Worm (Caenorhabditis elegans) whole organism, L1 larva: ENCODE data around the gene C33F10.11.

Source experiments
- C04F5.9 ChIP-seq: sonication (generic microtip); optimal IDR thresholded peaks from 2 replicates; lab custom pipeline; 2016; ENCODE audit warnings: missing genetic modification characterization, missing compliant biosample characterization
- C16A3.4 ChIP-seq: fragments of 150-350 bp; optimal IDR thresholded peaks from 2 replicates; lab custom pipeline; 2014; ENCODE audit warnings: missing biosample characterization, missing genetic modification characterization
- Y116A8C.19 ChIP-seq: sonication (generic microtip); optimal IDR thresholded peaks from 2 replicates; lab custom pipeline; 2016; ENCODE audit warnings: missing compliant biosample characterization, missing genetic modification characterization, borderline replicate concordance
- aha-1 ChIP-seq: fragments of 150-350 bp; optimal IDR thresholded peaks from 2 replicates; lab custom pipeline; 2014; ENCODE audit warnings: missing biosample characterization, missing genetic modification characterization
- alr-1 ChIP-seq: fragments of 200-800 bp; sonication (Bioruptor generic); optimal IDR thresholded peaks from 2 replicates; lab custom pipeline; 2018; ENCODE audit warnings: borderline replicate concordance, mild to moderate bottlenecking, missing genetic modification characterization, missing compliant biosample characterization
- ama-1 ChIP-seq: fragments of 150-350 bp; optimal IDR thresholded peaks from 2 replicates; lab custom pipeline; 2014
- blmp-1 ChIP-seq: fragments of 150-350 bp; optimal IDR thresholded peaks from 2 replicates; lab custom pipeline; 2014; ENCODE audit warnings: missing biosample characterization, missing genetic modification characterization
- ceh-63 ChIP-seq: fragments of 200-800 bp; sonication (Bioruptor generic); optimal IDR thresholded peaks from 2 replicates; lab custom pipeline; 2018; ENCODE audit warnings: mild to moderate bottlenecking, missing genetic modification characterization, missing compliant biosample characterization
- ceh-88 ChIP-seq: fragments of 200-800 bp; sonication (Bioruptor generic); IDR thresholded peaks from 2 replicates; pipeline ENCODE4 v1.3.6; 2022; ENCODE audit warnings: missing genetic modification characterization, missing compliant biosample characterization
- ceh-90 ChIP-seq: sonication (generic microtip); optimal IDR thresholded peaks from 2 replicates; lab custom pipeline; 2016; ENCODE audit warnings: missing genetic modification characterization, missing compliant biosample characterization
- dsc-1 ChIP-seq: sonication (generic microtip); optimal IDR thresholded peaks from 2 replicates; lab custom pipeline; 2016; ENCODE audit warnings: mild to moderate bottlenecking, missing genetic modification characterization, missing compliant biosample characterization
- efl-1 ChIP-seq, 4 experiments: fragments of 150-350 bp; optimal IDR thresholded peaks in 3 of 4; peaks in 1 of 4; 1 replicate in 1 of 4; 2 replicates in 3 of 4; lab custom pipeline; 2014; ENCODE audit warnings: missing biosample characterization in 2 of 4, missing genetic modification characterization in 2 of 4, missing genetic modification reagents in 2 of 4
- efl-3 ChIP-seq: fragments of 200-800 bp; sonication (Bioruptor generic); optimal IDR thresholded peaks from 2 replicates; lab custom pipeline; 2018; ENCODE audit warnings: mild to moderate bottlenecking, missing genetic modification characterization, missing compliant biosample characterization
- elt-2 ChIP-seq: sonication (generic microtip); optimal IDR thresholded peaks from 2 replicates; lab custom pipeline; 2016; ENCODE audit warnings: missing genetic modification characterization, mild to moderate bottlenecking, inconsistent platforms, missing compliant biosample characterization, missing genetic modification reagents
- fkh-10 ChIP-seq: sonication (generic microtip); optimal IDR thresholded peaks from 2 replicates; lab custom pipeline; 2017; ENCODE audit warnings: missing biosample characterization, missing genetic modification reagents, missing genetic modification characterization
- fkh-4 ChIP-seq: sonication (generic microtip); optimal IDR thresholded peaks from 2 replicates; lab custom pipeline; 2016; ENCODE audit warnings: missing compliant biosample characterization, missing genetic modification characterization, borderline replicate concordance
- hlh-17 ChIP-seq: fragments of 200-800 bp; sonication (Bioruptor generic); optimal IDR thresholded peaks from 2 replicates; lab custom pipeline; 2018; ENCODE audit warnings: missing genetic modification characterization, mild to moderate bottlenecking, missing compliant biosample characterization, moderate library complexity, borderline replicate concordance
- hlh-4 ChIP-seq: sonication (generic microtip); optimal IDR thresholded peaks from 2 replicates; lab custom pipeline; 2016; ENCODE audit warnings: mild to moderate bottlenecking, missing genetic modification characterization, missing compliant biosample characterization
- jun-1 ChIP-seq: fragments of 150-350 bp; optimal IDR thresholded peaks from 2 replicates; lab custom pipeline; 2014; ENCODE audit warnings: missing biosample characterization, missing genetic modification reagents, missing genetic modification characterization
- lin-13 ChIP-seq: fragments of 150-350 bp; optimal IDR thresholded peaks from 2 replicates; lab custom pipeline; 2014; ENCODE audit warnings: missing biosample characterization, missing genetic modification reagents, missing genetic modification characterization
- lin-14 ChIP-seq: fragments of 200-800 bp; sonication (Bioruptor generic); optimal IDR thresholded peaks from 2 replicates; lab custom pipeline; 2018; ENCODE audit warnings: mild to moderate bottlenecking, missing genetic modification characterization, moderate library complexity, missing compliant biosample characterization
- lin-15B ChIP-seq: fragments of 150-350 bp; sonication (generic microtip); optimal IDR thresholded peaks from 3 replicates; lab custom pipeline; 2014; ENCODE audit warnings: missing biosample characterization, missing genetic modification characterization
- lin-39 ChIP-seq: fragments of 150-350 bp; optimal IDR thresholded peaks from 2 replicates; lab custom pipeline; 2014; ENCODE audit warnings: missing biosample characterization, missing genetic modification reagents, missing genetic modification characterization
- lir-3 ChIP-seq: sonication (generic microtip); optimal IDR thresholded peaks from 2 replicates; lab custom pipeline; 2016; ENCODE audit warnings: mild to moderate bottlenecking, missing genetic modification characterization, moderate library complexity, missing compliant biosample characterization; ENCODE audit not compliant: poor library complexity
- lsy-2 ChIP-seq, 2 experiments: fragments of 150-350 bp; optimal IDR thresholded peaks; 2 replicates each; lab custom pipeline; 2014; ENCODE audit warnings: missing biosample characterization in 2 of 2, missing genetic modification characterization in 2 of 2
- mab-9 ChIP-seq: fragments of 200-800 bp; sonication (Bioruptor generic); IDR thresholded peaks from 2 replicates; pipeline ENCODE4 v1.3.6; 2022; ENCODE audit warnings: missing genetic modification reagents, missing genetic modification characterization, missing compliant biosample characterization
- mdl-1 ChIP-seq, 2 experiments: fragments of 150-350 bp; optimal IDR thresholded peaks; 2 replicates each; lab custom pipeline; 2014 to 2017; ENCODE audit warnings: missing biosample characterization in 2 of 2, missing genetic modification characterization in 2 of 2, inconsistent platforms in 1 of 2
- mep-1 ChIP-seq: fragments of 150-350 bp; optimal IDR thresholded peaks from 2 replicates; lab custom pipeline; 2014; ENCODE audit warnings: missing biosample characterization, missing genetic modification characterization
- nhr-11 ChIP-seq: fragments of 150-350 bp; optimal IDR thresholded peaks from 2 replicates; lab custom pipeline; 2014; ENCODE audit warnings: missing biosample characterization, missing genetic modification characterization
- nhr-20 ChIP-seq: sonication (generic microtip); optimal IDR thresholded peaks from 2 replicates; lab custom pipeline; 2016; ENCODE audit warnings: mild to moderate bottlenecking, missing genetic modification characterization, missing compliant biosample characterization
- nhr-237 ChIP-seq: fragments of 150-350 bp; optimal IDR thresholded peaks from 2 replicates; lab custom pipeline; 2014; ENCODE audit warnings: missing biosample characterization, missing genetic modification characterization
- nhr-28 ChIP-seq: fragments of 150-350 bp; optimal IDR thresholded peaks from 2 replicates; lab custom pipeline; 2014; ENCODE audit warnings: missing biosample characterization, missing genetic modification characterization
- nhr-47 ChIP-seq: sonication (generic microtip); optimal IDR thresholded peaks from 2 replicates; lab custom pipeline; 2016; ENCODE audit warnings: mild to moderate bottlenecking, missing genetic modification characterization, moderate library complexity, missing compliant biosample characterization
- nhr-77 ChIP-seq: fragments of 150-350 bp; optimal IDR thresholded peaks from 2 replicates; lab custom pipeline; 2014; ENCODE audit warnings: missing biosample characterization, missing genetic modification characterization
- nhr-84 ChIP-seq: sonication (generic microtip); optimal IDR thresholded peaks from 2 replicates; lab custom pipeline; 2017; ENCODE audit warnings: missing biosample characterization, missing genetic modification characterization
- nhr-90 ChIP-seq: sonication (generic microtip); optimal IDR thresholded peaks from 2 replicates; lab custom pipeline; 2016; ENCODE audit warnings: mild to moderate bottlenecking, missing genetic modification characterization, missing compliant biosample characterization; ENCODE audit not compliant: poor library complexity
- pag-3 ChIP-seq: sonication (generic microtip); optimal IDR thresholded peaks from 2 replicates; lab custom pipeline; 2017; ENCODE audit warnings: missing genetic modification characterization, mild to moderate bottlenecking, missing compliant biosample characterization, antibody characterized with exemption, borderline replicate concordance; ENCODE audit not compliant: insufficient read depth
- pqm-1 ChIP-seq: sonication (generic microtip); optimal IDR thresholded peaks from 3 replicates; lab custom pipeline; 2017; ENCODE audit warnings: missing biosample characterization, missing genetic modification characterization
- rnt-1 ChIP-seq: sonication (generic microtip); optimal IDR thresholded peaks from 2 replicates; lab custom pipeline; 2016; ENCODE audit warnings: mild to moderate bottlenecking, missing genetic modification characterization, moderate library complexity, missing compliant biosample characterization
- skn-1 ChIP-seq: fragments of 150-350 bp; optimal IDR thresholded peaks from 2 replicates; lab custom pipeline; 2014; ENCODE audit warnings: missing biosample characterization, missing genetic modification characterization
- sptf-1 ChIP-seq: fragments of 150-350 bp; optimal IDR thresholded peaks from 2 replicates; lab custom pipeline; 2014; ENCODE audit warnings: missing biosample characterization, missing genetic modification characterization
- unc-30 ChIP-seq: sonication (generic microtip); optimal IDR thresholded peaks from 2 replicates; lab custom pipeline; 2017; ENCODE audit warnings: missing biosample characterization, missing genetic modification characterization
- unc-62 ChIP-seq: fragments of 150-350 bp; optimal IDR thresholded peaks from 2 replicates; lab custom pipeline; 2014; ENCODE audit warnings: missing biosample characterization, missing genetic modification reagents, missing genetic modification characterization
- unc-86 ChIP-seq: sonication (generic microtip); optimal IDR thresholded peaks from 2 replicates; lab custom pipeline; 2016; ENCODE audit warnings: missing genetic modification characterization, missing compliant biosample characterization
- unc-98 ChIP-seq: fragments of 200-800 bp; sonication (Bioruptor generic); IDR thresholded peaks from 2 replicates; pipeline ENCODE4 v1.3.6; 2022; ENCODE audit warnings: missing genetic modification characterization, missing compliant biosample characterization

C33F10.11 gene

DNA sequence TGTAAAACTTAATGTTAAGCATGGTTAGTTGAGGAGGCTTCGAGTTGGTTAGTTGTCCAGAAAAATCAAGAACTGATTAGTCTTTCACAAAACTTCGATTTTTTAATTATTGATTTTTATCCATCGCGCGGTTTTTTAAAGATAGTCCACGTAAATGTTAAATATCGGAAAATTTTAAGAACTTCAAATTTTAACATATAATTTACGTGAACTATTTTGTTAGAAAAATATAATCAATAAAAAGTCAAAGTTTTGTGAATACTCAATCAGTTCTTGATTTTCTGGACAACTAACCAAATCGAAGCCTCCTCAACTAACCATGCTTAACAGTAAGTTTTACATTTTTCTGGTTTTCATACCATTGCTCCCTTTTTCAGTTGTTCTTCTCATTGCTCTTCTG, at the start of gene C33F10.11, which contains the start of gene C33F10.1:
C33F10.11 (minus strand) TSS at position 101 of the 400 bp plus-strand sequence.
C33F10.1 (plus strand) TSS at position 263 of the 400 bp plus-strand sequence.
- TF ChIP-seq unc-98 (GFP tag; lab: Robert Waterston, UW) (no peak), Y116A8C.19 (tag; lab: Kevin White, UChicago) (no peak), hlh-17 (GFP tag; lab: Kevin White, UChicago) (no peak), nhr-20 (no peak), skn-1 (tag; lab: Kevin White, UChicago) (no peak), C16A3.4 (tag; lab: Kevin White, UChicago) (no peak), ama-1 (lab: Kevin White, UChicago) (no peak), rnt-1 (tag; lab: Kevin White, UChicago) (no peak), C04F5.9 (no peak), lin-14 (GFP tag; lab: Kevin White, UChicago) (no peak)

DNA sequence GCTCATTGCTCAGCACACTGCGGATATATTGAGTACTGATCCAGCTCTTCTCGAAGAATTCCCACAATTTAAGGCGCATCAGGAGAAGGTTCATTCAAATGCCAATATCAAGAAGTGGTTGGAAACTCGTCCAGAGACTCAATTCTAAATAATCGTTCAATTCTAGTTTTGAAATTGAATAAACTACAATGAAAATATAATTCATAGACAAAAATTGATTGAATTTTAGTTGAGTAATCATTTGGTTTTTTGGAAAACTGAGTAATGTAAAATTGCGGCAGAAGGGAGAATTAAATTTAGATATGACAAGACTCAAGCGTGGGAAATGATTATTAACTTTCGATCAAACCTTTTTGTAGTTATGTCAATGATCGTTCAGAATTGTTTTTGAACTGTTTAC, 49.7 kb upstream of the C33F10.11 start:
- no peak for TF ChIP-seq efl-1 (optimal IDR thresholded peaks at IDR 0.05; lab: Kevin White, UChicago)
- peak in 1 of 2 experiments; percentile 52 for TF ChIP-seq efl-1 (GFP tag; optimal IDR thresholded peaks at IDR 0.05 in 1 of 2; lab: Kevin White, UChicago)
- no peak for TF ChIP-seq alr-1

DNA sequence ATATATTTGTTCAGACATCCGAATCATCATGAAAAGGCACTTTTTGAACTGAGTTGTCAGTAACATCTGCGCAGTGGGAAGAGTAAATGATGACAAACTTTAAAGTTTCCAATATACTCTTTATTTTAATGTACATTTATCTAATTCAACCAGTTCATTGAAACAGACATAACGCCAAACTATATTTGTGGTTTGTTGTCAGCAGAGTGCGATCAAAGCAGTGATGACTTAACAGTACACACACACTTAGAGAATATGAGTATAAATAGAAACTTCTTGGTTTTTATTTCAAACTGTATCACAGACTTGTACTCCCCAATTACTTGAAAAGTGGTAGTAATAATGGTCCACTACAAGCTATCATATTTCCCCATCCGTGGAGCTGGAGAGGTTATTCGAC, 48.8 kb upstream of the C33F10.11 start, which contains the start of gene gst-8:
gst-8 (plus strand) TSS at position 301 of the 400 bp plus-strand sequence.
- peak; percentile 10 for TF ChIP-seq elt-2
- no peak for TF ChIP-seq fkh-4

DNA sequence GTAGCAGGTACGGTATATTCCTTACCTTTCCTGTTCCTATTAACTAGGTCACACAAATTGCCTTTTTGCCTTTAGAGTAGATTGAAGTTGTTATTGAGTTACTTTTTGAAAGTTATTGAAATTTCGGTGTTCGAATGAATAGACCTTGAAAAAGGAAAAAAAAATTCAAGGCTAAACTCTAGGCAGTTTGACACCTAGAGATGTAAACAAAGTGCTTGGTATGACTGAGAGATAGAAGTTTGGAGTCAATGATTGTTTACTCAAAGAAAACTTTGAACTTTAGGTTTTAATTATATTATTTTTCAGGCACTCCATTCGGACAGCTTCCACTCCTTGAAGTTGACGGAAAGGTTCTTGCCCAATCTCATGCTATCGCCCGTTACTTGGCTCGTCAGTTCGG, 47.8 kb upstream of the C33F10.11 start:
- peak; percentile 39 for TF ChIP-seq nhr-20
- no peak for TF ChIP-seq jun-1 (tag; lab: Kevin White, UChicago)

DNA sequence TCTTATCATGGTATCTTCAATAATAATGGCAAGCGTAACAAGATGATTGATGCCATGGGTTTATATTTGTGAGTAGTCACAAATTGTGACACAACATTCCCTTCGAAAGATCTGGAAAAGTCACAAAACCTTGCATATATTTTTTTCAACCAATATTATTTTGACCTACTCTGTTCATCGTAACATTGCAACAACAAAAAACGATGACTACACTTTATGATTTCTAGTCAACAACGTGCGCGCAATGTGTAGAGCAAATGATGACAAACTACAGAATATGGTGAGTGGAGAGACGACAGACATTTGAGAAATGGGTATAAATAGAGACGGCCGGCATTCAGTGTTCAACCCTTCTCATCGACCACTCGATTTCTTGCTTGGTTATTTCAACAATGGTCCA, 47.1 kb upstream of the C33F10.11 start, which contains the start of gene gst-7:
gst-7 (plus strand) TSS at position 336 of the 400 bp plus-strand sequence.
- TF ChIP-seq aha-1 (no peak), nhr-47 (tag; lab: Kevin White, UChicago) (no peak), lin-15B (tag; lab: Kevin White, UChicago) (no peak), nhr-28 (tag; lab: Kevin White, UChicago) (no peak), hlh-17 (GFP tag; lab: Kevin White, UChicago) (no peak), sptf-1 (tag; lab: Kevin White, UChicago) (no peak), lin-39 (tag; lab: Kevin White, UChicago) (no peak), mep-1 (tag; lab: Kevin White, UChicago) (no peak), nhr-77 (tag; lab: Kevin White, UChicago) (no peak), nhr-237 (tag; lab: Kevin White, UChicago) (no peak), blmp-1 (tag; lab: Kevin White, UChicago) (no peak), ceh-88 (GFP tag; lab: Robert Waterston, UW) (no peak), pag-3 (tag; lab: Kevin White, UChicago) (no peak), unc-86 (tag; lab: Kevin White, UChicago) (no peak), pqm-1 (tag; lab: Kevin White, UChicago) (no peak), efl-1 (optimal IDR thresholded peaks at IDR 0.05; lab: Kevin White, UChicago) (peak; percentile 3), efl-1 (GFP tag; optimal IDR thresholded peaks at IDR 0.05 in 1 of 2; lab: Kevin White, UChicago) (peak in 1 of 2 experiments; percentile 77), lin-13 (no peak), nhr-11 (tag; lab: Kevin White, UChicago) (no peak), nhr-90 (tag; lab: Kevin White, UChicago) (peak; percentile 19), unc-62 (no peak), ceh-90 (tag; lab: Kevin White, UChicago) (no peak), dsc-1 (tag; lab: Kevin White, UChicago) (no peak), nhr-84 (tag; lab: Kevin White, UChicago) (no peak), elt-2 (peak; percentile 87), efl-3 (no peak), lir-3 (tag; lab: Kevin White, UChicago) (no peak), hlh-4 (tag; lab: Kevin White, UChicago) (no peak), mab-9 (no peak), mdl-1 (tag; optimal IDR thresholded peaks at IDR 0.05; lab: Kevin White, UChicago) (peak in 1 of 2 experiments; percentile 29), ceh-63 (GFP tag; lab: Kevin White, UChicago) (no peak), fkh-10 (GFP tag; lab: Kevin White, UChicago) (no peak), unc-30 (tag; lab: Kevin White, UChicago) (no peak), lsy-2 (tag; optimal IDR thresholded peaks at IDR 0.05; lab: Kevin White, UChicago) (no peak)
